Worm (Caenorhabditis elegans) whole organism, L4/young adult: Measurements from ENCODE around the gene nsy-4.

Experiments used
- W03F9.2 ChIP-seq: fragments of 150-350 bp; optimal IDR thresholded peaks from 2 replicates; lab custom pipeline; 2014; ENCODE audit warnings: missing biosample characterization, missing genetic modification characterization
- dao-5 ChIP-seq: sonication (generic microtip); optimal IDR thresholded peaks from 2 replicates; lab custom pipeline; 2016; ENCODE audit warnings: missing genotype, missing genetic modification characterization, moderate library complexity, missing compliant biosample characterization

DNA sequence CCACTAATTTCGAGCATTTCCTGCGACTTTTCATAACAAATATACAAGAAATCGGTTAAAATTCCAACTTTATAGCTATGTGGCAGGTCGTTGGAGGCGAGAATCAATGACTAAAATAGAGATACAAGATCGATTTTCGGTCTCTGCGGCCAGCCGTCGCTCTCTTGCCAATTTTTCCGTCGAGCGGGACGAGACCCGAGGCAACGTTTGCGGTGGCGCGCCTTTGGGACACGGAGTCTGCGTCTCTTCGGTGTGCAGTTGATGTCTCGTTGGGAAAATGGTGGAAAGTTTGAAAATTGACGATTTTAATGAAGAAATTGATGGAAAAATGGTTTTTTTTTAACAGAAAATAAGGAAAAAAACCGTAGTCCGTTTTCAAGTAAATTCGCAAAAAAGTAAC is 6.3 kb upstream of the nsy-4 start:
- TF ChIP-seq dao-5 (no peak), W03F9.2 (no peak)
